Fruit fly (Drosophila melanogaster) ovary, adult (tissue): ENCODE data around the gene CG16826.
A peak's percentile ranks its signal among the peaks of the same experiment; 100 is the strongest.

Experiments
- CG17801 ChIP-seq: fragments of 200-800 bp; optimal IDR thresholded peaks from 2 replicates; lab custom pipeline; 2019; ENCODE audit warnings: missing biosample characterization, mild to moderate bottlenecking, missing genetic modification characterization, moderate library complexity; ENCODE audit not compliant: partially characterized antibody

CG16826 gene

DNA sequence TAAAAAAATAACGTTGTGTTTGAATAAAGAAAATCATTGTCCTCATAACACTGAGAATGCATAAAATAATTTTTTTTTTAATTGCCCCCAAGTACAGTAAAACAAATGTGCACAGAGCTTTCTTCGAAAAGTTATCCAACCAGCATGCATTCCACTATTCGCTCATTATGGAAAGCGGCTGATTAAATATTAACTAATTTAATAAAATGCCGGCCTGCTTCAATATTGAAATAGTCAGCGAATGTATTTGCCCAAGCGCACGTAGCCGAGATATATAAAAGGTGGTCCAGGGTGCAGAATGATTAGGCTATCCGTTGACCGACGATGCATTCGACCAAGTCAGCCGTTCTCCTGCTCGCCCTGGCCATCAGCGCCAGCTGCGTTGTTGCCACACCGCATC lies at the start of gene CG16826:
Gene CG16826 (plus strand): TSS at position 301 of the 400 bp plus-strand sequence.
- no peak for TF ChIP-seq CG17801

DNA sequence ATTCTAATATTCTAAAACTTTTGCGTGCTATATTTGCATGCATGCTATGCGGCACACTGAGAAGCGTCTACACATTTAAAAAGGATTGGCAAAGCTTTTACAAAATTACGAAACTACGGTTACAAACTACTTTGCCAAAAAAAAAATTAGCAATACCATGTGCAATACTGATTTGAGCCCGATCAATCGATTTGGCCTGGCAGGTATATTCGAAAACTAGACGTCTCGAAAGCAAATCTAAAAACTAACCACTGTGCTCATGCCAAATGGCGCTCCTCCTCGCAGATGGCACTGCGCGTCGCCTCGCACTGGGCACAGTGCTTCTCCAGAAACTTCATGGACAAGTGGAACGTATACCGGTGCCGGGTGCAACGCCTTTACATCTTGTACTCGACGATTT lies 43.1 kb upstream of the CG16826 start, which contains the start of gene CG16825:
Gene CG16825 (plus strand): TSS at position 301 of the 400 bp plus-strand sequence.
- TF ChIP-seq CG17801: no peak

dm6 chr2L:13305000-13305399 lies 42.6 kb upstream of the CG16826 start:
- no peak for TF ChIP-seq CG17801

dm6 chr2L:13306655-13307054 lies 40.9 kb upstream of the CG16826 start, which contains the start of gene CG43779:
TSS of gene CG43779 (minus strand) at chr2L:13306755.
- TF ChIP-seq CG17801: no peak

- no peak for TF ChIP-seq CG17801
Observed at dm6 chr2L:13325823-13326222, 21.8 kb upstream of the CG16826 start.

dm6 chr2L:13331021-13331420 lies 16.6 kb upstream of the CG16826 start, which contains the start of gene hbt:
TSS of gene hbt (minus strand) at chr2L:13331121.
- TF ChIP-seq CG17801: no peak

dm6 chr2L:13331868-13332544 lies 15.6 kb upstream of the CG16826 start:
- TF ChIP-seq CG17801: no peak

dm6 chr2L:13332736-13333135 lies 14.8 kb upstream of the CG16826 start:
- no peak for TF ChIP-seq CG17801

- no peak for TF ChIP-seq CG17801
Observed at dm6 chr2L:13349237-13349902, 1.8 kb downstream of the CG16826 start.

- no peak for TF ChIP-seq CG17801
Observed at dm6 chr2L:13354580-13355347, 7.2 kb downstream of the CG16826 start, which contains the start of gene CG9395. TSS of gene CG9395 (minus strand) at chr2L:13355073.

DNA sequence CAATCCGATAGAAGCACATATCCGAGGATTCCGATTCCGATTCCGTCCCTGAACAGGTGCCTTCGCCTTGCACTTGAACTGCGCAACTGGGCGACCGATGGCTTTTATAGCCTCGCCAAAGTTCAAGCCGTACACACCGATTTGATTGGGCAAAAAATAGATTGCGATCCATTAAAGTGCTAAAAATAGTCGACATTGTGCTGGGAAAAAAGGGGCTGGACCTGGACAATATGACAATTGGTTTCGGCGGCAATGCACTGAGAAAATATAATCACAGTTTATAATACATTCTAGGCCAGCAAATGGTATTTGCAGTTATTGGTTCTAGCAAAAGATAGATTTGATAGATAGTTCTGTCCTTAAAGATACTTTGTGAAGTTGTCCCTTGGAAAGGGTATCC lies 13.9 kb downstream of the CG16826 start, which contains the start of gene CG9377:
Gene CG9377 (minus strand): TSS at position 101 of the 400 bp plus-strand sequence.
- no peak for TF ChIP-seq CG17801

DNA sequence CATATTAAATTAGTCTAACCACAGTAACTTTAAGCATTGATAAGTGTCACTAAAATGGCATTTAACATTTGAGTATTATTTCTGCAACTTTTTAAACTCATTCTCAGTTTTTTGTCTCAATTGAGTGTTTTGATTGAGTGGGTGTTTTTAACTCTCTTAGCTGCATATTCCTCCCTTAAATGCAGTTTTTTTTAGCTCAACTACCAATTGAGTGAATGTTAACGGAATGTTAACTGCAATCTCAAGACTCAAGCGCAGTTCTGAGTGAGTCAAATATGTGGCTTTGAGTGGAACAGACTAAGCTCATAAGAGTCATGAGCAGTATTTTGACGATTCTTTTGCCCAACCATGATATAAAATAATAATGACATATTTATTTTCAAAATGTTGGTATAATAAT lies 15.4 kb downstream of the CG16826 start:
- no peak for TF ChIP-seq CG17801

- TF ChIP-seq CG17801: peak; percentile 65
Observed at dm6 chr2L:13366109-13366747, 18.7 kb downstream of the CG16826 start, which contains the start of the genes Nnp-1 and Grx3. TSS of gene Nnp-1 (minus strand) at chr2L:13366189. TSS of gene Grx3 (plus strand) at chr2L:13366447.

DNA sequence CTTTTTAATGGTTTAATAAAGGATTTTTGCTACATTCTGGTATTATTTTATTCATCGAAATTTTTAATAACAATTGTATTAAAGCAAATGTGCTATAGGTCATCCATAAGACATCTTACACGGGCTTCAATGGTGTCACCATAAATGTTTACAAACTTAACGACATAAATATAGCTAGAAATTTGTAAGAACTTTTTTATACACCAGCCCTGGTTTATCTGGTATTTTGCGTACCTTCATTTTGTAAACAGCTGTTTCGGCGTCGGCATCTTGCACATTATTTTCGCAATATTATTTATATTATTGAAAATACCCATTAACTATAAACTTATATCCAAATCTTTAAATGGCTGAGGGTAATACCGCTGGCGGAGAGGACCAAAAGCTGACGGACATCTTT lies 19.8 kb downstream of the CG16826 start, which contains the start of gene Tap42:
Gene Tap42 (plus strand): TSS at position 240 of the 400 bp plus-strand sequence.
- TF ChIP-seq CG17801: no peak

- peak; percentile 90 for TF ChIP-seq CG17801
Observed at dm6 chr2L:13368940-13369339, 21.4 kb downstream of the CG16826 start, which contains the start of gene CG31855. TSS of gene CG31855 (plus strand) at chr2L:13369204.

dm6 chr2L:13370762-13371161 lies 23.2 kb downstream of the CG16826 start, which contains the start of gene ND-B22:
TSS of gene ND-B22 (minus strand) at chr2L:13371110.
- TF ChIP-seq CG17801: peak; percentile 66
